Worm (Caenorhabditis elegans) whole organism, late embryonic: ENCODE results near the gene fbxa-155.

Experiments
- C08G9.2 ChIP-seq: sonication (generic microtip); optimal IDR thresholded peaks from 2 replicates; lab custom pipeline; 2016; ENCODE audit warnings: mild to moderate bottlenecking, missing genetic modification characterization, moderate library complexity, missing compliant biosample characterization
- K09A11.1 ChIP-seq: sonication (generic microtip); optimal IDR thresholded peaks from 2 replicates; lab custom pipeline; 2017; ENCODE audit warnings: antibody characterized with exemption, mild to moderate bottlenecking, missing genetic modification characterization, missing compliant biosample characterization; ENCODE audit not compliant: insufficient read depth
- T23F11.4 ChIP-seq: fragments of 200-800 bp; sonication (Bioruptor generic); optimal IDR thresholded peaks from 2 replicates; lab custom pipeline; 2018; ENCODE audit warnings: mild to moderate bottlenecking, missing genetic modification characterization, missing compliant biosample characterization
- Y22D7AL.16 ChIP-seq: sonication (generic microtip); optimal IDR thresholded peaks from 2 replicates; lab custom pipeline; 2016; ENCODE audit warnings: missing genetic modification characterization, missing compliant biosample characterization
- ahr-1 ChIP-seq: sonication (generic microtip); optimal IDR thresholded peaks from 2 replicates; lab custom pipeline; 2016; ENCODE audit warnings: missing genetic modification characterization, missing compliant biosample characterization
- ama-1 ChIP-seq: fragments of 150-350 bp; optimal IDR thresholded peaks from 2 replicates; lab custom pipeline; 2014
- ceh-14 ChIP-seq: sonication (generic microtip); optimal IDR thresholded peaks from 2 replicates; lab custom pipeline; 2016; ENCODE audit warnings: missing genotype, missing genetic modification characterization, missing compliant biosample characterization
- ceh-18 ChIP-seq: sonication (generic microtip); optimal IDR thresholded peaks from 2 replicates; lab custom pipeline; 2016; ENCODE audit warnings: missing genetic modification characterization, missing compliant biosample characterization
- ceh-22 ChIP-seq: sonication (generic microtip); optimal IDR thresholded peaks from 2 replicates; lab custom pipeline; 2017; ENCODE audit warnings: missing biosample characterization, missing genetic modification characterization
- ceh-24 ChIP-seq: sonication (generic microtip); optimal IDR thresholded peaks from 2 replicates; lab custom pipeline; 2016; ENCODE audit warnings: mild to moderate bottlenecking, missing genetic modification characterization, missing compliant biosample characterization
- ceh-30 ChIP-seq: fragments of 150-350 bp; optimal IDR thresholded peaks from 2 replicates; lab custom pipeline; 2014; ENCODE audit warnings: missing biosample characterization, missing genetic modification characterization
- ceh-45 ChIP-seq: fragments of 200-800 bp; sonication (Bioruptor generic); IDR thresholded peaks from 2 replicates; pipeline ENCODE4 v1.3.6; 2022; ENCODE audit warnings: missing genetic modification reagents, missing genetic modification characterization, missing compliant biosample characterization
- ceh-9 ChIP-seq: sonication (generic microtip); optimal IDR thresholded peaks from 2 replicates; lab custom pipeline; 2016; ENCODE audit warnings: mild to moderate bottlenecking, missing genetic modification characterization, inconsistent platforms, missing compliant biosample characterization
- elt-2 ChIP-seq: sonication (generic microtip); optimal IDR thresholded peaks from 2 replicates; lab custom pipeline; 2016; ENCODE audit warnings: missing genetic modification reagents, missing genetic modification characterization, missing compliant biosample characterization
- elt-4 ChIP-seq: sonication (generic microtip); optimal IDR thresholded peaks from 2 replicates; lab custom pipeline; 2016; ENCODE audit warnings: missing genetic modification characterization, missing compliant biosample characterization
- ets-4 ChIP-seq: sonication (generic microtip); optimal IDR thresholded peaks from 2 replicates; lab custom pipeline; 2016; ENCODE audit warnings: missing genetic modification characterization, missing compliant biosample characterization
- eyg-1 ChIP-seq: sonication (generic microtip); optimal IDR thresholded peaks from 2 replicates; lab custom pipeline; 2016; ENCODE audit warnings: missing genotype, missing genetic modification characterization, missing compliant biosample characterization
- fax-1 ChIP-seq: sonication (generic microtip); optimal IDR thresholded peaks from 2 replicates; lab custom pipeline; 2016; ENCODE audit warnings: missing genotype, missing genetic modification characterization, missing compliant biosample characterization
- fkh-6 ChIP-seq: sonication (generic microtip); optimal IDR thresholded peaks from 2 replicates; lab custom pipeline; 2016; ENCODE audit warnings: missing genetic modification characterization, missing compliant biosample characterization
- gmeb-2 ChIP-seq: sonication (generic microtip); optimal IDR thresholded peaks from 2 replicates; lab custom pipeline; 2016; ENCODE audit warnings: missing genetic modification characterization, inconsistent platforms, missing compliant biosample characterization
- hlh-15 ChIP-seq: sonication (generic microtip); optimal IDR thresholded peaks from 2 replicates; lab custom pipeline; 2016; ENCODE audit warnings: missing genetic modification characterization, missing compliant biosample characterization
- hlh-30 ChIP-seq: sonication (generic microtip); optimal IDR thresholded peaks from 2 replicates; lab custom pipeline; 2017; ENCODE audit warnings: antibody characterized with exemption, missing genetic modification characterization, missing compliant biosample characterization; ENCODE audit not compliant: insufficient read depth
- lim-6 ChIP-seq: sonication (generic microtip); optimal IDR thresholded peaks from 2 replicates; lab custom pipeline; 2016; ENCODE audit warnings: missing genetic modification characterization, missing compliant biosample characterization
- lin-11 ChIP-seq: fragments of 200-800 bp; sonication (Bioruptor generic); optimal IDR thresholded peaks from 2 replicates; lab custom pipeline; 2018; ENCODE audit warnings: mild to moderate bottlenecking, missing genetic modification characterization, missing compliant biosample characterization
- madf-2 ChIP-seq: sonication (generic microtip); optimal IDR thresholded peaks from 2 replicates; lab custom pipeline; 2017; ENCODE audit warnings: missing genetic modification characterization, missing compliant biosample characterization
- mec-3 ChIP-seq: sonication (generic microtip); optimal IDR thresholded peaks from 2 replicates; lab custom pipeline; 2016; ENCODE audit warnings: borderline replicate concordance, missing genetic modification characterization, missing compliant biosample characterization
- nfya-1 ChIP-seq: sonication (generic microtip); optimal IDR thresholded peaks from 2 replicates; lab custom pipeline; 2017; ENCODE audit warnings: missing genetic modification characterization, mild to moderate bottlenecking, missing compliant biosample characterization, antibody characterized with exemption, moderate library complexity
- nhr-11 ChIP-seq: fragments of 150-350 bp; optimal IDR thresholded peaks from 2 replicates; lab custom pipeline; 2014; ENCODE audit warnings: missing biosample characterization, missing genetic modification characterization
- nhr-232 ChIP-seq: sonication (generic microtip); optimal IDR thresholded peaks from 2 replicates; lab custom pipeline; 2016; ENCODE audit warnings: missing genetic modification characterization, missing compliant biosample characterization
- odd-2 ChIP-seq: sonication (generic microtip); optimal IDR thresholded peaks from 2 replicates; lab custom pipeline; 2017; ENCODE audit warnings: antibody characterized with exemption, mild to moderate bottlenecking, missing genetic modification characterization, missing compliant biosample characterization
- pag-3 ChIP-seq: sonication (generic microtip); optimal IDR thresholded peaks from 2 replicates; lab custom pipeline; 2016; ENCODE audit warnings: missing compliant biosample characterization, missing genetic modification characterization, borderline replicate concordance
- pax-1 ChIP-seq: fragments of 150-350 bp; optimal IDR thresholded peaks from 2 replicates; lab custom pipeline; 2014; ENCODE audit warnings: missing biosample characterization, missing genetic modification characterization
- pha-4 ChIP-seq: fragments of 150-350 bp; optimal IDR thresholded peaks from 2 replicates; lab custom pipeline; 2018; ENCODE audit warnings: missing biosample characterization, missing genetic modification reagents, missing genetic modification characterization
- ref-2 ChIP-seq: sonication (generic microtip); optimal IDR thresholded peaks from 2 replicates; lab custom pipeline; 2016; ENCODE audit warnings: missing genetic modification characterization, missing compliant biosample characterization
- tbx-2 ChIP-seq: sonication (generic microtip); optimal IDR thresholded peaks from 2 replicates; lab custom pipeline; 2016; ENCODE audit warnings: missing genetic modification characterization, missing compliant biosample characterization
- ttx-3 ChIP-seq: sonication (generic microtip); optimal IDR thresholded peaks from 2 replicates; lab custom pipeline; 2016; ENCODE audit warnings: missing genetic modification reagents, missing genetic modification characterization, missing compliant biosample characterization
- unc-42 ChIP-seq: sonication (generic microtip); optimal IDR thresholded peaks from 2 replicates; lab custom pipeline; 2016; ENCODE audit warnings: missing genotype, missing genetic modification characterization, missing compliant biosample characterization
- unc-55 ChIP-seq: sonication (generic microtip); optimal IDR thresholded peaks from 2 replicates; lab custom pipeline; 2017; ENCODE audit warnings: missing biosample characterization, missing genetic modification reagents, missing genetic modification characterization
- zip-5 ChIP-seq: sonication (generic microtip); optimal IDR thresholded peaks from 2 replicates; lab custom pipeline; 2016; ENCODE audit warnings: missing genetic modification characterization, missing compliant biosample characterization

The fbxa-155 gene

DNA sequence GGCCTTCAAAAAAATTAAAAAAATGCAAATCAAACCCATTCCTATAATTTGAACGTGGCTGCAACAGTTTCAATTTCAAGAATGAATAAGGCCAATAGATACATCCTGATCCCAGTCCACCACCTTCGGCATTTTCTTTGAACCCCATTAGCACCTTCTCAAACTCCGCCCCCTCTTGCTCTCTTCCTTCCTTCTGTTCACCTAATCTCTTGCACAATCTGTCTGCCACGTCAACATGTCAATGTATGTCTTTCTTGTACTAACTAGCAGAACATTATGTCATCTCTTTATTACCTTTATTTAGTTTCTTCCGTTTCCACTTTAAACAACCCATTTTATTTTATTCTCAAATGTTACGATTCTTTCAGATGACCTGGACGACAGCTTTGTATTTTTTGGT is 16.5 kb downstream of the fbxa-155 start, which contains the start of gene C05B5.4:
C05B5.4 (plus strand) TSS at position 351 of the 400 bp plus-strand sequence.
- no peak for TF ChIP-seq unc-42 (tag; lab: Kevin White, UChicago)
- no peak for TF ChIP-seq ref-2 (tag; lab: Kevin White, UChicago)
- no peak for TF ChIP-seq lin-11 (tag; lab: Kevin White, UChicago)
- no peak for TF ChIP-seq ceh-45
- TF ChIP-seq ceh-30 (tag; lab: Kevin White, UChicago): no peak
- TF ChIP-seq ttx-3 (tag; lab: Kevin White, UChicago): no peak
- TF ChIP-seq pha-4 (tag; lab: Kevin White, UChicago): no peak

DNA sequence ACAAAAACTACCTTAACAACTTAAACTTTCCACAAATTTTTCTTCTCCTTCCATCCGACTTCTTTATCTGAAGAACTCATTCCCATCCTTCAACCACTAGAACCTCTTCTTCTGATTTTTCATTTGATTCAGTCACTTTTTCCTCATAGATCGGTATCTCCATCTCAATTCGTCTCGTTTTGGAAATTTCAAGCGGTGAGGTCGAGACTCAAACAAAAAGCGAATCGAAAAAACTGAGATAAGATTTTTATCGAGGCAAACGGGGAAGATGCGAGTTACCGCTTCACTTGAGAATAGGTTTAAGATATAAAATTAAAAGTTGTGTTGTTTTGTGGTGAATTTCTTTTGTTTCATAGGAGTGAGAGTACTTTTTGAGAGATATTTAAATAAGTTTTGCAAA is 18.7 kb downstream of the fbxa-155 start:
- TF ChIP-seq tbx-2 (tag; lab: Kevin White, UChicago) (no peak), K09A11.1 (tag; lab: Kevin White, UChicago) (no peak), ama-1 (lab: Kevin White, UChicago) (no peak), fkh-6 (tag; lab: Kevin White, UChicago) (no peak), lim-6 (tag; lab: Kevin White, UChicago) (no peak), nhr-11 (no peak), zip-5 (tag; lab: Kevin White, UChicago) (no peak), elt-2 (tag; lab: Kevin White, UChicago) (no peak), pag-3 (tag; lab: Kevin White, UChicago) (no peak), madf-2 (tag; lab: Kevin White, UChicago) (no peak)
- TF ChIP-seq, all 69 proteins: peak for 0

DNA sequence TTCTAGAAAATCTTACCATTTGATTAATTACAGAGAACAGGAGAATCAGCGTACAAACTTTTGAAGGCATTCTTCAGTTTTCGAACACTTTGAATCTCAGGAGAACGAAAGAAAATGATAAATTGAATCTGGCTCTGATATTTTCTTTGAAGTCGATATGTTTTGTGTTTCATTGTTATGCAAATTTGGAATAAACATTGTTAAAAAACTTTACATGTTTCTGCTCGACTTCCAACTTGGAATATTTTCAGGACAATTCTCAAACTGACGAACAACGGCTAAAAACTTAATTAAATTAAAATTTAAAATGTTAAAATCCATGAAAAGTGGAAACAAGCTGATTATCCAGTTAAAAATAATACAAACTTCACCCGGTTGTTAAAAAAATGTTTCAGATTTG is 21.7 kb downstream of the fbxa-155 start, which contains the start of gene C05B5.1:
C05B5.1 (minus strand) TSS at position 101 of the 400 bp plus-strand sequence.
- TF ChIP-seq nhr-232 (tag; lab: Kevin White, UChicago): no peak
- TF ChIP-seq ceh-24: no peak
- TF ChIP-seq ceh-14 (tag; lab: Kevin White, UChicago): no peak
- no peak for TF ChIP-seq fax-1 (tag; lab: Kevin White, UChicago)
- no peak for TF ChIP-seq ets-4 (tag; lab: Kevin White, UChicago)
- no peak for TF ChIP-seq mec-3 (tag; lab: Kevin White, UChicago)
- no peak for TF ChIP-seq nfya-1 (tag; lab: Kevin White, UChicago)
- TF ChIP-seq elt-4 (tag; lab: Kevin White, UChicago): no peak
- TF ChIP-seq gmeb-2 (tag; lab: Kevin White, UChicago): no peak

DNA sequence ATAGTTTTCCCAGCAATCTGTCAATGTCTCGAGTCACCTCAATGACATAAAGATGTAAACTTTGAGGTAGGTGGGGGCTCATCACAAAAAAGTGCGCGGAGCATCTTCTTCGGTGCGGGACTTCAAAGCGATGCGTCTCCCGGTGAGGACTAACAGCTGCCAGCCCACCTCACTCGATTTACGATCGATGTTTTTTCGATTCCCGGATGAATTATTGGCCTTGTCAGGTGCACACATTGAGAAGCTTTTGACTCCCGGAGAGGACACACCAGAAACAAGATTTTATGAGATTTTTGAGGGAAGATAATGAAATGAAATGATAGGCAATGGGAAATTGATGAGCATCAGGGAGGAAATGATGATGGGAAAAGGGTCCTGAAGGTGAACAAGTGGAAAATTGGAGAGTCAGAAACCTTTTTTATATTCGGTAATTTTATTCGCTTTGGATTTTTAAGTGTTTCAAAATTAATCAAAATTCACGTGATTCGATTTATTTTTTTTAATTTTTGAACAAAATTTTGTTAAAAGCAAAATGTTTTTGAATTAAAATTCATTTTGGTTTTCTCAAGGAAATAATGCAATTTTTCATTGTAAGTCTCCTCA is 23.1 kb downstream of the fbxa-155 start, which contains the start of gene C05B5.12:
C05B5.12 (plus strand) TSS at position 553 of the 603 bp plus-strand sequence.
- peak; percentile 10 for TF ChIP-seq ceh-18 (tag; lab: Kevin White, UChicago)
- peak; percentile 87 for TF ChIP-seq unc-55 (GFP tag; lab: Kevin White, UChicago)
- TF ChIP-seq odd-2 (tag; lab: Kevin White, UChicago): no peak

DNA sequence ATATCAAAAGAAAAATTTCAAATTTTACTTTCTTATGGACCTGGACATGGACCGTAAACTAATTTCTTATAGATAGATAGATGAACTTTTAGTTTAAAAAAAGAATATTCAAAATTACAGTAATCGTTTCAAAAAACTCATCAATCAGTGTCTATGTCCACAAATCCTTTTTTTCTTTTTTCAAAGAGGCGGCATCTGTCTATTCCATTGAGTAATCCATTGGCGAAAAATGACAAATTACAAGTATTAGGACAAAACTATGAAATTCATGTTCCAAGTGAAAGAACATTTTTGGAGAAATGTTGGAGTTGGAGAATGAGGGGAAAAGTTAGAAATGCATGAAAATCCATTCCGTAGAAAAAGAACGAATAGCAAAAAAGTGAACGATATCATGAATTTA is 24.5 kb downstream of the fbxa-155 start:
- TF ChIP-seq pax-1 (tag; lab: Kevin White, UChicago) (no peak), T23F11.4 (no peak), ceh-14 (tag; lab: Kevin White, UChicago) (no peak), K09A11.1 (tag; lab: Kevin White, UChicago) (no peak), Y22D7AL.16 (tag; lab: Kevin White, UChicago) (no peak), hlh-15 (no peak), hlh-30 (tag; lab: Kevin White, UChicago) (no peak), ceh-9 (tag; lab: Kevin White, UChicago) (no peak), ahr-1 (tag; lab: Kevin White, UChicago) (no peak), unc-55 (GFP tag; lab: Kevin White, UChicago) (no peak), nhr-232 (tag; lab: Kevin White, UChicago) (no peak), ceh-22 (no peak), eyg-1 (tag; lab: Kevin White, UChicago) (no peak), C08G9.2 (no peak), ets-4 (tag; lab: Kevin White, UChicago) (no peak), unc-42 (tag; lab: Kevin White, UChicago) (no peak), ceh-45 (no peak)
